Fruit fly (Drosophila melanogaster): ENCODE data around the gene Rpt4R.

DNA sequence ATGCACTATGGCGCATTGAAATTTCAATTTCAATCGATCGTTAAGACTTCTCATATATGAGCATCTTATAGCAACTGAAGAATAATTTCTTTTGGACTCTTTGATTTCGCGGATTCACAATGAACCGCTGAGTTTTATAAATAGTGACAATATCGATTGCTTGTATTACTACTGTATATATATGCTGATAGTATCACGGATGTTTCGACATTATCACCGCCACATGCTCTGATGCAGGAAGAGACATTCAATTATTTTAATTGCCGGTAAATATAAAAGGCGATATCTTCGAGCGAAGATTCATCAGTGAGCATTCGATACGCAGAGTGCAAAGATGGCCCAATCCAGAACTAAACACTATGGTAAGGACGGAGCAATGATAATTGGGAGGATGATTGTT is 7.8 kb downstream of the Rpt4R start, which contains the start of gene CG17826:
- TF ChIP-seq CG8478 (optimal IDR thresholded peaks at IDR 0.05) (no peak), CTCF (optimal IDR thresholded peaks at IDR 0.05) (no peak)
